Worm (Caenorhabditis elegans): ENCODE results near the gene ZC395.5.

ce11 chrIII:5304044-5304443 is 36.4 kb downstream of the ZC395.5 start:
- no peak for TF ChIP-seq hmg-4 (GFP tag; optimal IDR thresholded peaks at IDR 0.05)
- no peak for TF ChIP-seq ama-1 (optimal IDR thresholded peaks at IDR 0.05)
- no peak for TF ChIP-seq hmbx-1 (tag; optimal IDR thresholded peaks at IDR 0.05)
- no peak for TF ChIP-seq pes-1 (GFP tag; IDR thresholded peaks at IDR 0.05)
- TF ChIP-seq tbx-37 (GFP tag; conservative IDR thresholded peaks at IDR 0.05) = no peak
- no peak for TF ChIP-seq hnd-1 (tag; optimal IDR thresholded peaks at IDR 0.05)
- TF ChIP-seq F13C5.2 (tag; optimal IDR thresholded peaks at IDR 0.05) = no peak
- TF ChIP-seq scrt-1 (GFP tag; IDR thresholded peaks at IDR 0.05) = no peak
- no peak for TF ChIP-seq tbx-11 (GFP tag; IDR thresholded peaks at IDR 0.05)
- no peak for TF ChIP-seq flt-1 (GFP tag; IDR thresholded peaks at IDR 0.05)
- no peak for TF ChIP-seq tra-4 (tag; optimal IDR thresholded peaks at IDR 0.05)
- no peak for TF ChIP-seq aly-1 (tag; optimal IDR thresholded peaks at IDR 0.05)
- TF ChIP-seq ets-7 (tag; optimal IDR thresholded peaks at IDR 0.05) = no peak
- TF ChIP-seq ceh-13 (GFP tag; optimal IDR thresholded peaks at IDR 0.05) = no peak

Measured in whole organism, early embryonic.